Worm (Caenorhabditis elegans) whole organism, young adult: ENCODE data around the gene nhr-124.

Source experiments
- F52B5.7 ChIP-seq: sonication (generic microtip); optimal IDR thresholded peaks from 2 replicates; lab custom pipeline; 2016; ENCODE audit warnings: mild to moderate bottlenecking, missing genetic modification characterization, missing compliant biosample characterization
- K12H6.12 ChIP-seq: fragments of 200-800 bp; sonication (Bioruptor generic); optimal IDR thresholded peaks from 2 replicates; lab custom pipeline; 2018; ENCODE audit warnings: mild to moderate bottlenecking, missing genetic modification characterization, missing compliant biosample characterization
- ama-1 ChIP-seq, 3 experiments: fragments of 150-350 bp in 1 of 3; sonication (generic microtip) in 2 of 3; optimal IDR thresholded peaks; 2 replicates each; lab custom pipeline; 2014 to 2018; ENCODE audit warnings: missing biosample characterization in 2 of 3, missing genetic modification characterization in 2 of 3, missing genetic modification reagents in 2 of 3
- aptf-3 ChIP-seq: fragments of 200-800 bp; sonication (Bioruptor generic); IDR thresholded peaks from 2 replicates; pipeline ENCODE4 v1.3.6; 2022; ENCODE audit warnings: missing genetic modification characterization, missing compliant biosample characterization
- athp-1 ChIP-seq: sonication (generic microtip); optimal IDR thresholded peaks from 2 replicates; lab custom pipeline; 2017; ENCODE audit warnings: mild to moderate bottlenecking, missing genetic modification characterization, missing compliant biosample characterization
- ekl-4 ChIP-seq: fragments of 200-800 bp; sonication (Bioruptor generic); IDR thresholded peaks from 2 replicates; pipeline ENCODE4 v1.3.6; 2022; ENCODE audit warnings: missing genetic modification reagents, missing genetic modification characterization, missing compliant biosample characterization
- ets-4 ChIP-seq: fragments of 200-800 bp; sonication (Bioruptor generic); optimal IDR thresholded peaks from 2 replicates; lab custom pipeline; 2018; ENCODE audit warnings: mild to moderate bottlenecking, missing genetic modification characterization, missing compliant biosample characterization
- nfya-1 ChIP-seq: sonication (generic microtip); optimal IDR thresholded peaks from 2 replicates; lab custom pipeline; 2017; ENCODE audit warnings: antibody characterized with exemption, missing compliant biosample characterization, missing genetic modification characterization, borderline replicate concordance; ENCODE audit not compliant: insufficient read depth
- pha-4 ChIP-seq: fragments of 150-350 bp; sonication (generic microtip); optimal IDR thresholded peaks from 2 replicates; lab custom pipeline; 2014; ENCODE audit warnings: missing biosample characterization, missing genetic modification reagents, missing genetic modification characterization

DNA sequence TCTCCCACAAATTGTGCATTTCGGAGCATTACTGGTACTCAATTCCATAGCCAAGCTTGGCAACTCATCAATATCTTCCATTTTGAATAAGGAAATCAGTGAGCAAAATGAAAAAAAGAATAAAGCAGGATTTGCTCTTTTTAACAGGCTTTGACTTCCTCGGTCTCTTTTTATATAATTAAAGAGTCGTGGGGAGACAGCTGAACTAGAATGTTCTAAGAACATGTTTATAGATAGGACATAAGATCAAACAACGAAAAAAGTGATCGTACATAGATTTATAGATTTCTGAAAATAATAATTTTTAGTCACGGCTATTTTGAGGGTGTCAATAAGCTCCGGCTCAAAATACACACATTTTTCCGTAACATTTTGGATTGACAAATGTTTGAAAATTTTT, 25.9 kb downstream of the nhr-124 start, which contains the start of gene nhr-189:
- TF ChIP-seq ekl-4 (GFP tag; lab: Robert Waterston, UW) (no peak), pha-4 (tag; lab: Kevin White, UChicago) (no peak), nfya-1 (tag; lab: Kevin White, UChicago) (no peak), aptf-3 (GFP tag; lab: Robert Waterston, UW) (no peak), ets-4 (GFP tag; lab: Kevin White, UChicago) (no peak), F52B5.7 (no peak), athp-1 (no peak), ama-1 (optimal IDR thresholded peaks at IDR 0.05; lab: Kevin White, UChicago) (no peak), ama-1 (GFP tag; optimal IDR thresholded peaks at IDR 0.05; lab: Kevin White, UChicago) (no peak), K12H6.12 (tag; lab: Kevin White, UChicago) (no peak)
